Fruit fly (Drosophila melanogaster) whole organism, embryonic: ENCODE data around the gene CG31710.

ENCODE experiments used
- Atf6 ChIP-seq: fragments of 200-800 bp; sonication (Bioruptor generic); IDR thresholded peaks from 2 replicates; pipeline ENCODE4 v1.3.6; 2022; ENCODE audit warnings: missing biosample characterization, missing genetic modification characterization
- BEAF-32 ChIP-seq: fragments of 200-800 bp; sonication (Bioruptor generic); optimal IDR thresholded peaks from 3 replicates; lab custom pipeline; 2017; ENCODE audit warnings: missing biosample characterization, missing genetic modification characterization, mild to moderate bottlenecking, moderate library complexity, missing genetic modification reagents
- CG11504 ChIP-seq: fragments of 200-800 bp; sonication (Bioruptor generic); optimal IDR thresholded peaks from 3 replicates; lab custom pipeline; 2019; ENCODE audit warnings: missing biosample characterization, mild to moderate bottlenecking, missing genetic modification characterization, moderate library complexity
- CG11695 ChIP-seq: fragments of 200-800 bp; sonication (Bioruptor generic); IDR thresholded peaks from 3 replicates; pipeline ENCODE4 v1.3.6; 2022; ENCODE audit warnings: missing biosample characterization, missing genetic modification characterization
- CG11723 ChIP-seq: fragments of 200-800 bp; sonication (Bioruptor generic); optimal IDR thresholded peaks from 2 replicates; lab custom pipeline; 2017; ENCODE audit warnings: missing biosample characterization, mild to moderate bottlenecking, missing genetic modification characterization
- CG13296 ChIP-seq: fragments of 200-800 bp; sonication (Bioruptor generic); optimal IDR thresholded peaks from 3 replicates; lab custom pipeline; 2018; ENCODE audit warnings: missing biosample characterization, mild to moderate bottlenecking, missing genetic modification characterization
- CG13775 ChIP-seq: fragments of 200-800 bp; sonication (Bioruptor generic); optimal IDR thresholded peaks from 3 replicates; lab custom pipeline; 2017; ENCODE audit warnings: missing biosample characterization, mild to moderate bottlenecking, missing genetic modification characterization
- CG15514 ChIP-seq: fragments of 200-800 bp; sonication (Bioruptor generic); optimal IDR thresholded peaks from 3 replicates; lab custom pipeline; 2017; ENCODE audit warnings: missing biosample characterization, missing genetic modification characterization, mild to moderate bottlenecking, moderate library complexity, missing genetic modification reagents
- CG16863 ChIP-seq: fragments of 200-800 bp; sonication (Bioruptor generic); optimal IDR thresholded peaks from 3 replicates; lab custom pipeline; 2016; ENCODE audit warnings: missing biosample characterization, missing genetic modification characterization
- CG18764 ChIP-seq: fragments of 200-800 bp; sonication (Bioruptor generic); optimal IDR thresholded peaks from 3 replicates; lab custom pipeline; 2016; ENCODE audit warnings: missing biosample characterization, missing genetic modification characterization
- CG2678 ChIP-seq: fragments of 200-800 bp; sonication (Bioruptor generic); optimal IDR thresholded peaks from 3 replicates; lab custom pipeline; 2019; ENCODE audit warnings: missing biosample characterization, mild to moderate bottlenecking, missing genetic modification characterization, moderate library complexity
- CG31388 ChIP-seq: fragments of 200-800 bp; sonication (Bioruptor generic); optimal IDR thresholded peaks from 2 replicates; lab custom pipeline; 2016; ENCODE audit warnings: missing biosample characterization, missing genetic modification characterization
- CG3163 ChIP-seq: fragments of 200-800 bp; sonication (Bioruptor generic); optimal IDR thresholded peaks from 3 replicates; lab custom pipeline; 2016; ENCODE audit warnings: missing biosample characterization, missing genetic modification characterization
- CG34224 ChIP-seq: fragments of 200-800 bp; sonication (Bioruptor generic); IDR thresholded peaks from 3 replicates; pipeline ENCODE4 v1.3.6; 2022; ENCODE audit warnings: missing biosample characterization, missing genetic modification characterization; ENCODE audit not compliant: partially characterized antibody
- CG3838 ChIP-seq: fragments of 200-800 bp; sonication (Bioruptor generic); optimal IDR thresholded peaks from 3 replicates; lab custom pipeline; 2016; ENCODE audit warnings: missing biosample characterization, missing genetic modification characterization
- CG42726 ChIP-seq: fragments of 200-800 bp; sonication (Bioruptor generic); IDR thresholded peaks from 2 replicates; pipeline ENCODE4 v1.3.6; 2022; ENCODE audit warnings: missing biosample characterization, missing genetic modification characterization; ENCODE audit not compliant: partially characterized antibody
- CG6175 ChIP-seq: fragments of 200-800 bp; sonication (Bioruptor generic); IDR thresholded peaks from 3 replicates; pipeline ENCODE4 v1.3.6; 2022; ENCODE audit warnings: missing biosample characterization, missing genetic modification characterization
- CG7556 ChIP-seq: fragments of 200-800 bp; sonication (Bioruptor generic); optimal IDR thresholded peaks from 2 replicates; lab custom pipeline; 2017; ENCODE audit warnings: missing biosample characterization, mild to moderate bottlenecking, missing genetic modification characterization
- CG8281 ChIP-seq: fragments of 200-800 bp; sonication (Bioruptor generic); optimal IDR thresholded peaks from 2 replicates; lab custom pipeline; 2018; ENCODE audit warnings: missing biosample characterization, mild to moderate bottlenecking, missing genetic modification characterization, moderate library complexity
- CHES-1-like ChIP-seq: fragments of 200-800 bp; sonication (Bioruptor generic); optimal IDR thresholded peaks from 2 replicates; lab custom pipeline; 2016; ENCODE audit warnings: missing biosample characterization, missing genetic modification characterization
- Fer2 ChIP-seq: fragments of 200-800 bp; sonication (Bioruptor generic); optimal IDR thresholded peaks from 2 replicates; lab custom pipeline; 2018; ENCODE audit warnings: missing biosample characterization, mild to moderate bottlenecking, missing genetic modification characterization, moderate library complexity
- HLH54F ChIP-seq: fragments of 200-800 bp; sonication (Bioruptor generic); optimal IDR thresholded peaks from 3 replicates; lab custom pipeline; 2016; ENCODE audit warnings: missing biosample characterization, missing genetic modification characterization
- Hand ChIP-seq: fragments of 200-800 bp; sonication (Bioruptor generic); optimal IDR thresholded peaks from 2 replicates; lab custom pipeline; 2017; ENCODE audit warnings: mild to moderate bottlenecking, missing biosample characterization, missing genetic modification reagents, missing genetic modification characterization
- HmgZ ChIP-seq: fragments of 200-800 bp; sonication (Bioruptor generic); optimal IDR thresholded peaks from 2 replicates; lab custom pipeline; 2018; ENCODE audit warnings: missing biosample characterization, mild to moderate bottlenecking, missing genetic modification characterization
- Hr51 ChIP-seq, 2 experiments: fragments of 200-800 bp; sonication (Bioruptor generic); optimal IDR thresholded peaks; 2 replicates in 1 of 2; 3 replicates in 1 of 2; lab custom pipeline; 2016 to 2018; ENCODE audit warnings: missing biosample characterization in 2 of 2, missing genetic modification characterization in 2 of 2, mild to moderate bottlenecking in 1 of 2, moderate library complexity in 1 of 2
- Kr ChIP-seq: fragments of 200-800 bp; sonication (Bioruptor generic); optimal IDR thresholded peaks from 2 replicates; lab custom pipeline; 2017; ENCODE audit warnings: missing biosample characterization, mild to moderate bottlenecking, missing genetic modification characterization
- Lpt ChIP-seq: fragments of >200 bp; optimal IDR thresholded peaks from 2 replicates; lab custom pipeline; 2018; ENCODE audit warnings: missing biosample characterization, missing genetic modification characterization
- Nf-YA ChIP-seq: fragments of 200-800 bp; sonication (Bioruptor generic); IDR thresholded peaks from 2 replicates; pipeline ENCODE4 v1.3.6; 2022; ENCODE audit warnings: missing biosample characterization, missing genetic modification characterization
- Nf-YB ChIP-seq: fragments of 200-800 bp; sonication (Bioruptor generic); optimal IDR thresholded peaks from 3 replicates; lab custom pipeline; 2019; ENCODE audit warnings: missing biosample characterization, mild to moderate bottlenecking, missing genetic modification characterization, moderate library complexity
- Scr ChIP-seq: fragments of 200-800 bp; sonication (Bioruptor generic); IDR thresholded peaks from 2 replicates; pipeline ENCODE4 v1.3.6; 2022; ENCODE audit warnings: missing biosample characterization, missing genetic modification characterization; ENCODE audit not compliant: partially characterized antibody
- Sox100B ChIP-seq: fragments of 200-800 bp; sonication (Bioruptor generic); optimal IDR thresholded peaks from 3 replicates; lab custom pipeline; 2018; ENCODE audit warnings: missing biosample characterization, mild to moderate bottlenecking, missing genetic modification characterization
- Taf1 ChIP-seq: fragments of 200-800 bp; sonication (Bioruptor generic); IDR thresholded peaks from 2 replicates; pipeline ENCODE4 v1.3.6; 2022; ENCODE audit warnings: missing biosample characterization, missing genetic modification characterization
- bsh ChIP-seq, 2 experiments: fragments of 200-800 bp; sonication (Bioruptor generic); optimal IDR thresholded peaks; 2 replicates each; lab custom pipeline; 2017 to 2018; ENCODE audit warnings: mild to moderate bottlenecking in 2 of 2, missing biosample characterization in 2 of 2, missing genetic modification characterization in 2 of 2, moderate library complexity in 1 of 2
- ci ChIP-seq: fragments of 200-800 bp; sonication (Bioruptor generic); IDR thresholded peaks from 3 replicates; pipeline ENCODE4 v1.3.6; 2022; ENCODE audit warnings: missing biosample characterization, missing genetic modification characterization
- croc ChIP-seq: fragments of 200-800 bp; sonication (Bioruptor generic); conservative IDR thresholded peaks from 3 replicates; pipeline ENCODE4 v1.3.6; 2022; ENCODE audit warnings: missing biosample characterization, missing genetic modification characterization
- fd3F ChIP-seq: fragments of 200-800 bp; sonication (Bioruptor generic); optimal IDR thresholded peaks from 2 replicates; lab custom pipeline; 2018; ENCODE audit warnings: missing biosample characterization, mild to moderate bottlenecking, missing genetic modification characterization, moderate library complexity
- gsb ChIP-seq: fragments of 200-800 bp; sonication (Bioruptor generic); IDR thresholded peaks from 2 replicates; pipeline ENCODE4 v1.3.6; 2022; ENCODE audit warnings: missing biosample characterization, missing genetic modification characterization
- jing ChIP-seq: fragments of 200-800 bp; sonication (Bioruptor generic); optimal IDR thresholded peaks from 2 replicates; lab custom pipeline; 2018; ENCODE audit warnings: missing biosample characterization, mild to moderate bottlenecking, missing genetic modification characterization
- kah ChIP-seq: fragments of 200-800 bp; sonication (Bioruptor generic); optimal IDR thresholded peaks from 2 replicates; lab custom pipeline; 2018; ENCODE audit warnings: missing biosample characterization, mild to moderate bottlenecking, missing genetic modification characterization
- lola ChIP-seq, 3 experiments: fragments of >200 bp in 2 of 3; fragments of 200-800 bp in 1 of 3; sonication (Bioruptor generic) in 1 of 3; optimal IDR thresholded peaks; 2 replicates each; lab custom pipeline; 2017 to 2019; ENCODE audit warnings: missing biosample characterization in 3 of 3, missing genetic modification characterization in 3 of 3, mild to moderate bottlenecking in 1 of 3, moderate library complexity in 1 of 3
- nerfin-1 ChIP-seq: fragments of 200-800 bp; sonication (Bioruptor generic); optimal IDR thresholded peaks from 3 replicates; lab custom pipeline; 2019; ENCODE audit warnings: missing biosample characterization, mild to moderate bottlenecking, missing genetic modification characterization, moderate library complexity
- pho ChIP-seq: fragments of 200-800 bp; sonication (Bioruptor generic); optimal IDR thresholded peaks from 2 replicates; lab custom pipeline; 2016; ENCODE audit warnings: missing biosample characterization, missing genetic modification characterization
- pita ChIP-seq: fragments of 200-800 bp; sonication (Bioruptor generic); optimal IDR thresholded peaks from 2 replicates; lab custom pipeline; 2017; ENCODE audit warnings: missing biosample characterization, mild to moderate bottlenecking, missing genetic modification characterization
- pzg ChIP-seq: fragments of 200-800 bp; sonication (Bioruptor generic); optimal IDR thresholded peaks from 3 replicates; lab custom pipeline; 2018; ENCODE audit warnings: missing biosample characterization, mild to moderate bottlenecking, missing genetic modification characterization, moderate library complexity
- stc ChIP-seq: fragments of 200-800 bp; sonication (Bioruptor generic); IDR thresholded peaks from 2 replicates; pipeline ENCODE4 v1.3.6; 2022; ENCODE audit warnings: missing biosample characterization, missing genetic modification characterization
- tio ChIP-seq: fragments of 200-800 bp; sonication (Bioruptor generic); optimal IDR thresholded peaks from 2 replicates; lab custom pipeline; 2017; ENCODE audit warnings: missing biosample characterization, missing genetic modification characterization, inconsistent platforms
- trem ChIP-seq: fragments of 200-800 bp; optimal IDR thresholded peaks from 3 replicates; lab custom pipeline; 2019; ENCODE audit warnings: missing biosample characterization, mild to moderate bottlenecking, missing genetic modification characterization, moderate library complexity
- twi ChIP-seq: fragments of 200-800 bp; optimal IDR thresholded peaks from 2 replicates; lab custom pipeline; 2019; ENCODE audit warnings: missing biosample characterization, mild to moderate bottlenecking, missing genetic modification characterization, moderate library complexity
- unc-4 ChIP-seq: fragments of 200-800 bp; sonication (Bioruptor generic); IDR thresholded peaks from 2 replicates; pipeline ENCODE4 v1.3.6; 2022; ENCODE audit warnings: missing biosample characterization, missing genetic modification characterization; ENCODE audit not compliant: partially characterized antibody
- zen ChIP-seq: fragments of 200-800 bp; sonication (Bioruptor generic); optimal IDR thresholded peaks from 3 replicates; lab custom pipeline; 2018; ENCODE audit warnings: missing biosample characterization, mild to moderate bottlenecking, missing genetic modification characterization, moderate library complexity

CG31710 gene

dm6 chr2L:9711107-9711585 lies 5.4 kb upstream of the CG31710 start, which contains the start of gene CG4364 (continued):
- TF ChIP-seq HLH54F (no peak), Kr (GFP tag; lab: Kevin White, UChicago) (no peak), kah (no peak), gsb (no peak), CG15514 (GFP tag; lab: Kevin White, UChicago) (peak; percentile 78), unc-4 (peak; percentile 84), nerfin-1 (tag; lab: Kevin White, UChicago) (no peak), Hr51 (GFP tag; optimal IDR thresholded peaks at IDR 0.05; lab: Kevin White, UChicago) (no peak), CG2678 (no peak), jing (GFP tag; lab: Kevin White, UChicago) (no peak), fd3F (GFP tag; lab: Kevin White, UChicago) (no peak), CG13296 (GFP tag; lab: Kevin White, UChicago) (no peak), tio (GFP tag; lab: Kevin White, UChicago) (no peak), CG18764 (no peak), CHES-1-like (GFP tag; lab: Kevin White, UChicago) (no peak), Scr (GFP tag; lab: Robert Waterston, UW) (peak; percentile 77), HmgZ (tag; lab: Kevin White, UChicago) (no peak), stc (GFP tag; lab: Robert Waterston, UW) (no peak), CG3838 (no peak), pho (GFP tag; lab: Kevin White, UChicago) (no peak), Taf1 (no peak), croc (GFP tag; lab: Robert Waterston, UW) (no peak), CG11695 (GFP tag; lab: Robert Waterston, UW) (no peak), Nf-YA (GFP tag; lab: Robert Waterston, UW) (no peak), Atf6 (no peak), CG7556 (GFP tag; lab: Kevin White, UChicago) (no peak), Nf-YB (GFP tag; lab: Kevin White, UChicago) (no peak), CG11504 (no peak), lola (GFP tag; optimal IDR thresholded peaks at IDR 0.05; lab: Kevin White, UChicago) (no peak), CG31388 (GFP tag; lab: Kevin White, UChicago) (no peak), CG3163 (GFP tag; lab: Kevin White, UChicago) (no peak), zen (tag; lab: Kevin White, UChicago) (no peak), Hand (GFP tag; lab: Kevin White, UChicago) (no peak), CG6175 (no peak), bsh (GFP tag; optimal IDR thresholded peaks at IDR 0.05; lab: Kevin White, UChicago) (no peak), twi (tag; lab: Kevin White, UChicago) (no peak), pzg (GFP tag; lab: Kevin White, UChicago) (peak; percentile 97), trem (tag; lab: Kevin White, UChicago) (peak; percentile 52), ci (GFP tag; lab: Robert Waterston, UW) (no peak), CG11723 (no peak), pita (GFP tag; lab: Kevin White, UChicago) (peak; percentile 60), Fer2 (tag; lab: Kevin White, UChicago) (no peak), CG16863 (GFP tag; lab: Kevin White, UChicago) (no peak), CG13775 (GFP tag; lab: Kevin White, UChicago) (no peak), Sox100B (GFP tag; lab: Kevin White, UChicago) (no peak), BEAF-32 (GFP tag; lab: Kevin White, UChicago) (peak; percentile 58), CG34224 (GFP tag; lab: Robert Waterston, UW) (peak; percentile 13; the same call in 1 of the 3 replicates), CG8281 (no peak), Lpt (GFP tag; lab: Kevin White, UChicago) (no peak), CG42726 (peak; percentile 73)
